Worm (Caenorhabditis elegans) whole organism, midembryonic: ENCODE measurements around the gene F22H10.11.

Source experiments
- T22C8.4 ChIP-seq: fragments of 200-800 bp; sonication (Bioruptor generic); IDR thresholded peaks from 2 replicates; pipeline ENCODE4 v1.3.6; 2022; ENCODE audit warnings: missing genetic modification characterization, missing compliant biosample characterization
- flt-1 ChIP-seq: fragments of 200-800 bp; sonication (Bioruptor generic); IDR thresholded peaks from 2 replicates; pipeline ENCODE4 v1.3.6; 2022; ENCODE audit warnings: missing genetic modification characterization, missing compliant biosample characterization

- TF ChIP-seq T22C8.4 (GFP tag; lab: Robert Waterston, UW): no peak
- TF ChIP-seq flt-1 (GFP tag; lab: Robert Waterston, UW): no peak
Measured at ce11 chrX:16669106-16669505, 18.7 kb downstream of the F22H10.11 start.
